Worm (Caenorhabditis elegans): ENCODE measurements around the gene wrn-1.

ce11 chrII:6594151-6594550, 39.4 kb downstream of the wrn-1 start, which contains the start of gene aipr-1:
- TF ChIP-seq lin-13 (GFP tag; optimal IDR thresholded peaks at IDR 0.05) (no peak), nhr-21 (tag; optimal IDR thresholded peaks at IDR 0.05) (no peak)

All from whole organism, L2 larva.